Fruit fly (Drosophila melanogaster): Measurements from ENCODE around the gene Sec5.

The Sec5 gene

DNA sequence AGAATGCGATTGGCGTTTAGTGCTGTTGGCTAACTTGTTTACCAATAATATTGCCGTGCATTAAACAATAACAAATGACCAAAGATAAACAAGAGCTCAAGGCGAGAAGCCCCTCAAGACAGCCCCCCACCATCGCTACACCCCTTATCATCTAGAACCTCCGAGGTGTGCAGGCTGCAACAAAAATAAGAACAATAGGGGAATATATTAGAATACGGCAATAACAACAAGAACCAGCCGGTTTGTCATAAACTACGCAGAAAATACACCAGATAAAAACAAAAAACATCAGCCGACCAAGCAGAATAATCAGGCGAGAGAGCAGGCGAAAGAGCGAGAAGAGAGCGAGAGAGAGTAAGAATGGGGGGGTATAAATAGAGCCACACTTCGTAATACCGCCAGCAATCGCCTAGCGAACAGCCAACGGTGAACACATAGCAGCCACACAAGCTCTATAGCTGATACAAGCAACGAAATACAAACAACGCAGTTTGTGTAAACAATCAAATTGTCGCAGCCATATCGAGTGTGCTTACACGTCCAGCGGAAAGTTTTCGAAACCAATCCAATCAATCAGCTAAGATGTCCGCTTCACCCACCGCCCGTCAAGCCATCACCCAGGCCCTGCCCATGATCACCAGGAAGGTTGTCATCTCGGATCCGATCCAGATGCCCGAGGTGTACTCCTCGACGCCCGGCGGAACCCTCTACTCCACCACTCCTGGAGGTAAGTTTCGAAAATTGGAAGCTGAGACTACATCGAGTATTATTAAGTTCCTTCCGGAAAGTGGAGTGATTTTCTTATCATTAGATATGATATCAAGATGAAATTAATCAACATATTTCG, 21.2 kb downstream of the Sec5 start, which contains the start of gene Thor (continued):
- TF ChIP-seq CG6808 (GFP tag; optimal IDR thresholded peaks at IDR 0.05) (peak; percentile 44), CG11294 (GFP tag; IDR thresholded peaks at IDR 0.05) (peak; percentile 10; the same call in 1 of the 2 replicates), CG8119 (GFP tag; IDR thresholded peaks at IDR 0.05) (peak; percentile 47; the same call in 2 of the 3 replicates), esn (GFP tag; optimal IDR thresholded peaks at IDR 0.05) (peak; percentile 46), CG3032 (tag; optimal IDR thresholded peaks at IDR 0.05) (no peak), pdm3 (GFP tag; optimal IDR thresholded peaks at IDR 0.05) (no peak)

DNA sequence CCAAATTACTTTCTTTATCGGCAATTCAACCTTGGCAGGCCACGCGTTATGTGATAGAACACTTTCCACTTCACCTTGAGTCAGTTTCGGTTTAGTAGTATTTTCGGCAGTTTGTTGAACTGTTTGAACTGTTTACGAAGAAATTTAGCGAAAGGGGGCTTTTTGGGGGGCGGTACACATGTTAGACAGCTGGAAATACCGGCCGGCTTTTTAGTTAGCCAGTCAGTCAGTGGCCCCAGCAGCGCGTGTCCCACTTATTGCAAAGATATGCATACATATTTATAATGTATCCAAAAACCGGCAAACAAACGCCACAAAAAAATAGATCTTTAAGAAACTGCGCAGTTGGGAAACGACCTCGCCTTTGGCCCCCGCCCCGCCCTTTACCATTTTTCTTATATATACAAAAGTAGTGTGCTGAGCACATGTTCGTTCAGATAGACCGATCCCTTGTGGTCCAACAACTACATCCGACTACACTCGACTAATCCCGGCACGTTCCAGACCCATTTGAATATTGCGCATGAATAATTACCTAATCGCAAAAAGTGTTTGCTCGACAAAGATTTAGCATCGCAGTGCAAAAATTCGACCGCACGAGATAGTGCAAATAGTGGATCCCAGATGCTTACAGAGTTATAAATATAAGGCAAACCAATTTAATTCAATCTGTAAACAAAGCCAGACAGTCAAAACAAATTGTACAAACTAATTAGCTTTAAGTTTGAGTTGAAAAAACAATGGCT, 22.8 kb downstream of the Sec5 start:
- TF ChIP-seq vri (GFP tag; optimal IDR thresholded peaks at IDR 0.05) (peak; percentile 46), svp (GFP tag) (peak; percentile 50), dac (GFP tag; optimal IDR thresholded peaks at IDR 0.05) (no peak), cyc (GFP tag; optimal IDR thresholded peaks at IDR 0.05) (no peak), dsx (GFP tag; optimal IDR thresholded peaks at IDR 0.05; ENCODE audit: poor library complexity, severe bottlenecking) (no peak), Met (GFP tag; optimal IDR thresholded peaks at IDR 0.05) (no peak), fkh (GFP tag; optimal IDR thresholded peaks at IDR 0.05) (peak; percentile 12), Sox14 (GFP tag; optimal IDR thresholded peaks at IDR 0.05) (no peak), CG4318 (GFP tag; optimal IDR thresholded peaks at IDR 0.05) (no peak), CG32006 (GFP tag; optimal IDR thresholded peaks at IDR 0.05) (no peak), CG3032 (tag; optimal IDR thresholded peaks at IDR 0.05) (no peak)

dm6 chr2L:3480443-3480839, 23.3 kb downstream of the Sec5 start:
- TF ChIP-seq Lpt (GFP tag; optimal IDR thresholded peaks at IDR 0.05) (no peak), Hr39 (GFP tag; optimal IDR thresholded peaks at IDR 0.05) (no peak), CG6276 (GFP tag; optimal IDR thresholded peaks at IDR 0.05) (no peak), pdm3 (GFP tag; optimal IDR thresholded peaks at IDR 0.05) (peak; percentile 21), Eip78C (GFP tag) (peak; percentile 41), CG10631 (GFP tag; optimal IDR thresholded peaks at IDR 0.05) (no peak), CG1621 (tag; optimal IDR thresholded peaks at IDR 0.05) (no peak), Ets21C (GFP tag; optimal IDR thresholded peaks at IDR 0.05) (no peak), CG11902 (GFP tag; optimal IDR thresholded peaks at IDR 0.05) (no peak), Gug (GFP tag; IDR thresholded peaks at IDR 0.05) (no peak), Hr4 (GFP tag; optimal IDR thresholded peaks at IDR 0.05) (no peak), salr (GFP tag; optimal IDR thresholded peaks at IDR 0.05) (no peak), CG31627 (GFP tag; optimal IDR thresholded peaks at IDR 0.05) (no peak), achi (GFP tag; optimal IDR thresholded peaks at IDR 0.05) (no peak), svp (GFP tag) (peak; percentile 55), dsx (GFP tag; optimal IDR thresholded peaks at IDR 0.05; ENCODE audit: poor library complexity, severe bottlenecking) (no peak), esn (GFP tag; optimal IDR thresholded peaks at IDR 0.05) (peak; percentile 8), Hr38 (GFP tag; optimal IDR thresholded peaks at IDR 0.05) (no peak), vri (GFP tag; optimal IDR thresholded peaks at IDR 0.05) (no peak), Sox14 (GFP tag; optimal IDR thresholded peaks at IDR 0.05) (no peak), Eip75B (GFP tag; optimal IDR thresholded peaks at IDR 0.05) (no peak), CG6792 (GFP tag; optimal IDR thresholded peaks at IDR 0.05) (no peak), Eip93F (GFP tag; optimal IDR thresholded peaks at IDR 0.05) (no peak)

- TF ChIP-seq OdsH (GFP tag; optimal IDR thresholded peaks at IDR 0.05) = peak; percentile 41
- peak; percentile 74 for TF ChIP-seq CG32006 (GFP tag; optimal IDR thresholded peaks at IDR 0.05)
- TF ChIP-seq achi (GFP tag; optimal IDR thresholded peaks at IDR 0.05) = peak; percentile 35
- TF ChIP-seq Sox15 (GFP tag; optimal IDR thresholded peaks at IDR 0.05) = no peak
- peak; percentile 82 for TF ChIP-seq Hr4 (GFP tag; optimal IDR thresholded peaks at IDR 0.05)
- TF ChIP-seq salr (GFP tag; optimal IDR thresholded peaks at IDR 0.05) = no peak
- TF ChIP-seq CG8119 (GFP tag; IDR thresholded peaks at IDR 0.05) = peak; percentile 84
- no peak for TF ChIP-seq CG8319 (GFP tag; optimal IDR thresholded peaks at IDR 0.05)
- no peak for TF ChIP-seq Eip93F (GFP tag; optimal IDR thresholded peaks at IDR 0.05)
- TF ChIP-seq dac (GFP tag; optimal IDR thresholded peaks at IDR 0.05) = peak; percentile 51
- peak; percentile 81 for TF ChIP-seq Eip78C (GFP tag)
- TF ChIP-seq vri (GFP tag; optimal IDR thresholded peaks at IDR 0.05) = no peak
- no peak for TF ChIP-seq CG34406 (GFP tag; optimal IDR thresholded peaks at IDR 0.05)
- no peak for TF ChIP-seq Ets21C (GFP tag; optimal IDR thresholded peaks at IDR 0.05)
- TF ChIP-seq Hr39 (GFP tag; optimal IDR thresholded peaks at IDR 0.05) = peak; percentile 9
- no peak for TF ChIP-seq CG16779 (tag; optimal IDR thresholded peaks at IDR 0.05)
- TF ChIP-seq lz (GFP tag; optimal IDR thresholded peaks at IDR 0.05) = no peak
- no peak for TF ChIP-seq CG6854 (GFP tag; optimal IDR thresholded peaks at IDR 0.05)
- TF ChIP-seq fd85E (GFP tag; optimal IDR thresholded peaks at IDR 0.05) = no peak
- TF ChIP-seq pdm3 (GFP tag; optimal IDR thresholded peaks at IDR 0.05) = peak; percentile 52
- no peak for TF ChIP-seq CG31627 (GFP tag; optimal IDR thresholded peaks at IDR 0.05)
- no peak for TF ChIP-seq CG1621 (tag; optimal IDR thresholded peaks at IDR 0.05)
- TF ChIP-seq CG6792 (GFP tag; optimal IDR thresholded peaks at IDR 0.05) = no peak
Observed at dm6 chr2L:3482037-3482436, 24.9 kb downstream of the Sec5 start.
